Fruit fly (Drosophila melanogaster) whole organism, embryonic: Measurements from ENCODE around the gene Zn72D.

Experiments used
- BEAF-32 ChIP-seq: fragments of 200-800 bp; sonication (Bioruptor generic); optimal IDR thresholded peaks from 3 replicates; lab custom pipeline; 2017; ENCODE audit warnings: missing biosample characterization, missing genetic modification characterization, mild to moderate bottlenecking, moderate library complexity, missing genetic modification reagents
- BtbVII ChIP-seq: fragments of 200-800 bp; sonication (Bioruptor generic); optimal IDR thresholded peaks from 3 replicates; lab custom pipeline; 2017; ENCODE audit warnings: missing biosample characterization, mild to moderate bottlenecking, missing genetic modification characterization
- C15 ChIP-seq: fragments of 200-800 bp; sonication (Bioruptor generic); IDR thresholded peaks from 3 replicates; pipeline ENCODE4 v1.3.6; 2022; ENCODE audit warnings: missing biosample characterization, missing genetic modification characterization
- CG10462 ChIP-seq: fragments of 200-800 bp; sonication (Bioruptor generic); optimal IDR thresholded peaks from 2 replicates; lab custom pipeline; 2016; ENCODE audit warnings: missing biosample characterization, missing genetic modification characterization
- CG10543 ChIP-seq: fragments of 200-800 bp; sonication (Bioruptor generic); optimal IDR thresholded peaks from 3 replicates; lab custom pipeline; 2017; ENCODE audit warnings: missing biosample characterization, mild to moderate bottlenecking, missing genetic modification characterization, moderate library complexity
- CG11504 ChIP-seq: fragments of 200-800 bp; sonication (Bioruptor generic); optimal IDR thresholded peaks from 3 replicates; lab custom pipeline; 2019; ENCODE audit warnings: missing biosample characterization, mild to moderate bottlenecking, missing genetic modification characterization, moderate library complexity
- CG14050 ChIP-seq: fragments of 200-800 bp; sonication (Bioruptor generic); IDR thresholded peaks from 3 replicates; pipeline ENCODE4 v1.3.6; 2022; ENCODE audit warnings: missing biosample characterization, missing genetic modification characterization
- CG14860 ChIP-seq: fragments of 200-800 bp; sonication (Bioruptor generic); IDR thresholded peaks from 3 replicates; pipeline ENCODE4 v1.3.6; 2022; ENCODE audit warnings: missing biosample characterization, missing genetic modification characterization; ENCODE audit not compliant: partially characterized antibody
- CG15479 ChIP-seq: fragments of 200-800 bp; sonication (Bioruptor generic); optimal IDR thresholded peaks from 3 replicates; lab custom pipeline; 2019; ENCODE audit warnings: missing biosample characterization, mild to moderate bottlenecking, missing genetic modification characterization, moderate library complexity
- CG17359 ChIP-seq: fragments of 200-800 bp; sonication (Bioruptor generic); optimal IDR thresholded peaks from 3 replicates; lab custom pipeline; 2018; ENCODE audit warnings: missing biosample characterization, mild to moderate bottlenecking, missing genetic modification characterization, moderate library complexity
- CG31365 ChIP-seq: fragments of 200-800 bp; sonication (Bioruptor generic); optimal IDR thresholded peaks from 2 replicates; lab custom pipeline; 2018; ENCODE audit warnings: missing biosample characterization, mild to moderate bottlenecking, missing genetic modification characterization
- CG4854 ChIP-seq: fragments of 200-800 bp; sonication (Bioruptor generic); optimal IDR thresholded peaks from 2 replicates; lab custom pipeline; 2016; ENCODE audit warnings: missing biosample characterization, missing genetic modification characterization, inconsistent platforms
- CG6254 ChIP-seq: fragments of 200-800 bp; sonication (Bioruptor generic); optimal IDR thresholded peaks from 3 replicates; lab custom pipeline; 2017; ENCODE audit warnings: mild to moderate bottlenecking, missing biosample characterization, missing genetic modification reagents, missing genetic modification characterization
- CG6689 ChIP-seq: fragments of 200-800 bp; sonication (Bioruptor generic); IDR thresholded peaks from 2 replicates; pipeline ENCODE4 v1.3.6; 2022; ENCODE audit warnings: missing biosample characterization, missing genetic modification characterization
- CG7745 ChIP-seq: fragments of 200-800 bp; sonication (Bioruptor generic); optimal IDR thresholded peaks from 2 replicates; lab custom pipeline; 2018; ENCODE audit warnings: missing biosample characterization, mild to moderate bottlenecking, missing genetic modification characterization, moderate library complexity
- CG8924 ChIP-seq: fragments of 200-800 bp; optimal IDR thresholded peaks from 3 replicates; lab custom pipeline; 2019; ENCODE audit warnings: missing biosample characterization, mild to moderate bottlenecking, missing genetic modification characterization, moderate library complexity
- CG9727 ChIP-seq: fragments of 200-800 bp; sonication (Bioruptor generic); optimal IDR thresholded peaks from 3 replicates; lab custom pipeline; 2017; ENCODE audit warnings: missing biosample characterization, mild to moderate bottlenecking, missing genetic modification characterization
- CG9876 ChIP-seq: fragments of 200-800 bp; sonication (Bioruptor generic); optimal IDR thresholded peaks from 2 replicates; lab custom pipeline; 2016; ENCODE audit warnings: missing biosample characterization, missing genetic modification characterization
- CHES-1-like ChIP-seq: fragments of 200-800 bp; sonication (Bioruptor generic); optimal IDR thresholded peaks from 2 replicates; lab custom pipeline; 2016; ENCODE audit warnings: missing biosample characterization, missing genetic modification characterization
- Chrac-16 ChIP-seq: fragments of 200-800 bp; sonication (Bioruptor generic); optimal IDR thresholded peaks from 3 replicates; lab custom pipeline; 2016; ENCODE audit warnings: missing biosample characterization, missing genetic modification characterization
- D19B ChIP-seq: fragments of 200-800 bp; sonication (Bioruptor generic); optimal IDR thresholded peaks from 2 replicates; lab custom pipeline; 2017; ENCODE audit warnings: missing biosample characterization, mild to moderate bottlenecking, missing genetic modification characterization
- HLHmδ ChIP-seq: fragments of 200-800 bp; sonication (Bioruptor generic); optimal IDR thresholded peaks from 2 replicates; lab custom pipeline; 2018; ENCODE audit warnings: missing biosample characterization, mild to moderate bottlenecking, missing genetic modification characterization, moderate library complexity
- Hr3 ChIP-seq: fragments of 200-800 bp; sonication (Bioruptor generic); optimal IDR thresholded peaks from 3 replicates; lab custom pipeline; 2016; ENCODE audit warnings: missing biosample characterization, missing genetic modification characterization
- Hr39 ChIP-seq: fragments of >200 bp; optimal IDR thresholded peaks from 2 replicates; lab custom pipeline; 2017
- Hr78 ChIP-seq, 2 experiments: fragments of 200-800 bp in 1 of 2; fragments of >200 bp in 1 of 2; sonication (Bioruptor generic) in 1 of 2; optimal IDR thresholded peaks; 2 replicates each; lab custom pipeline; 2017 to 2019; ENCODE audit warnings: missing biosample characterization in 2 of 2, missing genetic modification characterization in 2 of 2, mild to moderate bottlenecking in 1 of 2, moderate library complexity in 1 of 2
- Max ChIP-seq: fragments of 200-800 bp; sonication (Bioruptor generic); optimal IDR thresholded peaks from 2 replicates; lab custom pipeline; 2016; ENCODE audit warnings: missing biosample characterization, mild to moderate bottlenecking, missing genetic modification characterization
- Myb ChIP-seq: fragments of 200-800 bp; sonication (Bioruptor generic); optimal IDR thresholded peaks from 2 replicates; lab custom pipeline; 2016; ENCODE audit warnings: missing biosample characterization, missing genetic modification characterization
- NFAT ChIP-seq: fragments of 200-800 bp; sonication (Bioruptor generic); IDR thresholded peaks from 2 replicates; pipeline ENCODE4 v1.3.6; 2022; ENCODE audit warnings: missing biosample characterization, missing genetic modification characterization
- Nf-YC ChIP-seq: fragments of 200-800 bp; optimal IDR thresholded peaks from 3 replicates; lab custom pipeline; 2019; ENCODE audit warnings: missing biosample characterization, mild to moderate bottlenecking, missing genetic modification characterization, moderate library complexity
- PHDP ChIP-seq: fragments of 200-800 bp; sonication (Bioruptor generic); optimal IDR thresholded peaks from 3 replicates; lab custom pipeline; 2018; ENCODE audit warnings: missing biosample characterization, mild to moderate bottlenecking, missing genetic modification characterization, moderate library complexity
- Pdp1 ChIP-seq, 2 experiments: fragments of 200-800 bp; sonication (Bioruptor generic); optimal IDR thresholded peaks; 3 replicates each; lab custom pipeline; 2016; ENCODE audit warnings: missing biosample characterization in 2 of 2, missing genetic modification characterization in 2 of 2, mild to moderate bottlenecking in 1 of 2, moderate library complexity in 1 of 2
- Xbp1 ChIP-seq: fragments of 200-800 bp; sonication (Bioruptor generic); optimal IDR thresholded peaks from 3 replicates; lab custom pipeline; 2016; ENCODE audit warnings: missing biosample characterization, mild to moderate bottlenecking, missing genetic modification characterization
- ara ChIP-seq: fragments of 200-800 bp; sonication (Bioruptor generic); IDR thresholded peaks from 2 replicates; pipeline ENCODE4 v1.3.6; 2022; ENCODE audit warnings: missing biosample characterization, missing genetic modification characterization
- ase ChIP-seq: fragments of 200-800 bp; sonication (Bioruptor generic); IDR thresholded peaks from 3 replicates; pipeline ENCODE4 v1.3.6; 2022; ENCODE audit warnings: missing biosample characterization, missing genetic modification characterization
- bbx ChIP-seq: fragments of 200-800 bp; sonication (Bioruptor generic); IDR thresholded peaks from 2 replicates; pipeline ENCODE4 v1.3.6; 2022; ENCODE audit warnings: missing biosample characterization, missing genetic modification characterization; ENCODE audit not compliant: partially characterized antibody
- chif ChIP-seq, 2 experiments: fragments of 200-800 bp; sonication (Bioruptor generic); optimal IDR thresholded peaks; 3 replicates each; lab custom pipeline; 2016; ENCODE audit warnings: missing biosample characterization in 2 of 2, missing genetic modification characterization in 2 of 2
- crp ChIP-seq, 2 experiments: fragments of 200-800 bp; sonication (Bioruptor generic); optimal IDR thresholded peaks; 2 replicates in 1 of 2; 3 replicates in 1 of 2; lab custom pipeline; 2017; ENCODE audit warnings: missing biosample characterization in 2 of 2, missing genetic modification characterization in 2 of 2, mild to moderate bottlenecking in 1 of 2, moderate library complexity in 1 of 2
- cwo ChIP-seq: fragments of 200-800 bp; sonication (Bioruptor generic); optimal IDR thresholded peaks from 3 replicates; lab custom pipeline; 2017; ENCODE audit warnings: missing biosample characterization, missing genetic modification characterization, mild to moderate bottlenecking, moderate library complexity, missing genetic modification reagents
- gro ChIP-seq: fragments of 200-800 bp; sonication (Bioruptor generic); optimal IDR thresholded peaks from 2 replicates; lab custom pipeline; 2016; ENCODE audit warnings: missing biosample characterization, missing genetic modification characterization
- gt ChIP-seq: fragments of 200-800 bp; sonication (Bioruptor generic); IDR thresholded peaks from 2 replicates; pipeline ENCODE4 v1.3.6; 2022; ENCODE audit warnings: missing biosample characterization, missing genetic modification characterization
- knrl ChIP-seq: fragments of 200-800 bp; sonication (Bioruptor generic); IDR thresholded peaks from 3 replicates; pipeline ENCODE4 v1.3.6; 2022; ENCODE audit warnings: missing biosample characterization, missing genetic modification characterization; ENCODE audit not compliant: partially characterized antibody
- nmo ChIP-seq: fragments of 200-800 bp; sonication (Bioruptor generic); optimal IDR thresholded peaks from 2 replicates; lab custom pipeline; 2018; ENCODE audit warnings: missing biosample characterization, mild to moderate bottlenecking, missing genetic modification characterization, moderate library complexity
- org-1 ChIP-seq: fragments of 200-800 bp; sonication (Bioruptor generic); optimal IDR thresholded peaks from 2 replicates; lab custom pipeline; 2017; ENCODE audit warnings: missing biosample characterization, missing genetic modification characterization
- p53 ChIP-seq: fragments of 200-800 bp; sonication (Bioruptor generic); optimal IDR thresholded peaks from 2 replicates; lab custom pipeline; 2016; ENCODE audit warnings: missing biosample characterization, missing genetic modification characterization
- repo ChIP-seq: fragments of 200-800 bp; sonication (Bioruptor generic); optimal IDR thresholded peaks from 2 replicates; lab custom pipeline; 2016; ENCODE audit warnings: missing biosample characterization, missing genetic modification characterization
- ro ChIP-seq: fragments of 200-800 bp; sonication (Bioruptor generic); IDR thresholded peaks from 2 replicates; pipeline ENCODE4 v1.3.6; 2022; ENCODE audit warnings: missing biosample characterization, missing genetic modification characterization
- stwl ChIP-seq: fragments of 200-800 bp; sonication (Bioruptor generic); optimal IDR thresholded peaks from 3 replicates; lab custom pipeline; 2018; ENCODE audit warnings: missing biosample characterization, mild to moderate bottlenecking, missing genetic modification characterization, moderate library complexity
- unpg ChIP-seq: fragments of 200-800 bp; sonication (Bioruptor generic); optimal IDR thresholded peaks from 3 replicates; lab custom pipeline; 2018; ENCODE audit warnings: missing biosample characterization, mild to moderate bottlenecking, missing genetic modification characterization, moderate library complexity

Zn72D gene

DNA sequence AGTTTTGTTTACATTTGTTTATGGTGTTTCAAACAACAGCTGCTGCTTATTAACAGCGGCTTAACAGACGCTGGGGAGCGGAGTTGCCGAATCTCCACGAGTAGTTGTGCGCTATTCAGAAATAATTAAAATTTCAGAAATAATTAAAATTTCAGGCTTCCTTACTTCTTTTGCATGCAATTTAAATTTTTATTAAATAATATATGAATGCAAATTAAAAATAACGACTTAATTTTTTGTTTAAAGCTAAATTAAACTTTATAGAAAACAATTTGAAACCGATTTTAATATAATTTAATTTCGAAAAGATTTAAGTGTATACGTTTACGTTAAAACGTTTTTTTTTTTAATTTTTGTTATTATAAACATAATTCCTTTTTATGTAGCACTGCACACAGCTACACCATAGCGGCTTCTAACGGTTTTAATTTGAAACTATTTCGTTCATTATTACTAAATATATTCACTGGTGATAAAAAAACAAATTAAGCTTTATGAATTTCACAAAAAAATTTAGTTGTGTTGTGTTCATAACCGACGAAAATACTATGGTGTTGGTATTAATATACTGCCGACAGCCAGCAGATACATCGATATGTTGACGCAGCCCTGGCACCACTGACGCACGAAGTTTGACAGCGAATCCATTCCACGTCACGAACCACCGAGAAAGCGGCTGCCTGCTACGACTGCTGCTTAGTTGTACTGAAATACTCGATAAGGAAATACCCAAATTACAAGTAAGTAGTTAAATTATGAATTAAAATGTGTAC, 16.7 kb upstream of the Zn72D start, which contains the start of gene SsRbeta (continued):
- TF ChIP-seq CHES-1-like (GFP tag; lab: Kevin White, UChicago) (peak; percentile 60), Max (GFP tag; lab: Kevin White, UChicago) (no peak), unpg (GFP tag; lab: Kevin White, UChicago) (peak; percentile 36), CG9727 (peak; percentile 43), chif (GFP tag; optimal IDR thresholded peaks at IDR 0.05; lab: Kevin White, UChicago) (no peak), CG6254 (no peak), Hr39 (no peak), gt (GFP tag; lab: Robert Waterston, UW) (no peak), repo (no peak), Pdp1 (GFP tag; optimal IDR thresholded peaks at IDR 0.05; lab: Kevin White, UChicago) (no peak), CG7745 (tag; lab: Kevin White, UChicago) (no peak), nmo (GFP tag; lab: Kevin White, UChicago) (peak; percentile 9), knrl (GFP tag; lab: Robert Waterston, UW) (peak; percentile 76), BtbVII (GFP tag; lab: Kevin White, UChicago) (peak; percentile 19), CG31365 (tag; lab: Kevin White, UChicago) (no peak), ro (GFP tag; lab: Robert Waterston, UW) (no peak), D19B (GFP tag; lab: Kevin White, UChicago) (no peak), CG8924 (tag; lab: Kevin White, UChicago) (peak; percentile 5), ase (peak; percentile 74; the same call in 2 of the 3 replicates), bbx (GFP tag; lab: Robert Waterston, UW) (peak; percentile 83), Hr78 (GFP tag; optimal IDR thresholded peaks at IDR 0.05; lab: Kevin White, UChicago) (no peak), org-1 (GFP tag; lab: Kevin White, UChicago) (peak; percentile 1), Nf-YC (no peak), CG17359 (tag; lab: Kevin White, UChicago) (no peak), cwo (GFP tag; lab: Kevin White, UChicago) (no peak), p53 (GFP tag; lab: Kevin White, UChicago) (no peak), CG14050 (GFP tag; lab: Robert Waterston, UW) (no peak; the same call in 2 of the 3 replicates), Hr3 (GFP tag; lab: Kevin White, UChicago) (no peak), HLHmδ (GFP tag; lab: Kevin White, UChicago) (peak; percentile 88), CG6689 (GFP tag; lab: Robert Waterston, UW) (peak; percentile 43), Chrac-16 (no peak), gro (GFP tag; lab: Kevin White, UChicago) (peak; percentile 43), CG14860 (GFP tag; lab: Robert Waterston, UW) (peak; percentile 43; the same call in 2 of the 3 replicates), NFAT (GFP tag; lab: Robert Waterston, UW) (peak; percentile 81), CG10462 (GFP tag; lab: Kevin White, UChicago) (no peak), CG9876 (GFP tag; lab: Kevin White, UChicago) (no peak), CG11504 (peak; percentile 43), ara (GFP tag; lab: Robert Waterston, UW) (peak; percentile 20; the same call in 1 of the 2 replicates), stwl (tag; lab: Kevin White, UChicago) (peak; percentile 61), BEAF-32 (GFP tag; lab: Kevin White, UChicago) (peak; percentile 86), CG15479 (GFP tag; lab: Kevin White, UChicago) (no peak), PHDP (tag; lab: Kevin White, UChicago) (peak; percentile 7), Xbp1 (GFP tag; lab: Kevin White, UChicago) (peak; percentile 48), C15 (no peak), crp (GFP tag; optimal IDR thresholded peaks at IDR 0.05; lab: Kevin White, UChicago) (peak in 1 of 2 experiments; percentile 49), CG4854 (GFP tag; lab: Kevin White, UChicago) (no peak), CG10543 (GFP tag; lab: Kevin White, UChicago) (peak; percentile 54), Myb (peak; percentile 63)
